Fruit fly (Drosophila melanogaster) whole organism: ENCODE data around the gene CG11470.

Experiments
- CG8478 ChIP-seq: fragments of >200 bp; optimal IDR thresholded peaks from 2 replicates; lab custom pipeline; 2018; ENCODE audit warnings: inconsistent platforms
- Dll ChIP-seq: fragments of >200 bp; optimal IDR thresholded peaks from 2 replicates; lab custom pipeline; 2017
- EcR ChIP-seq, 2 experiments: fragments of >200 bp; optimal IDR thresholded peaks; 2 replicates each; lab custom pipeline; 2017; ENCODE audit warnings: missing biosample characterization in 2 of 2, missing genetic modification characterization in 2 of 2, missing genetic modification reagents in 2 of 2
- pan ChIP-seq: fragments of >200 bp; optimal IDR thresholded peaks from 2 replicates; lab custom pipeline; 2017
- psq ChIP-seq: fragments of >200 bp; optimal IDR thresholded peaks from 2 replicates; lab custom pipeline; 2017
- usp ChIP-seq: fragments of >200 bp; optimal IDR thresholded peaks from 2 replicates; lab custom pipeline; 2017; ENCODE audit warnings: missing biosample characterization, missing genetic modification characterization, mixed read lengths

The CG11470 gene

dm6 chr3R:29590806-29591205 lies 1.2 kb upstream of the CG11470 start, which contains the start of gene CG31041:
CG31041 (minus strand) TSS chr3R:29590906.
- TF ChIP-seq usp (GFP tag; lab: Kevin White, UChicago) (no peak), Dll (lab: Kevin White, UChicago) (no peak), pan (no peak), EcR (GFP tag; optimal IDR thresholded peaks at IDR 0.05; lab: Kevin White, UChicago) (no peak), psq (lab: Kevin White, UChicago) (no peak), CG8478 (lab: Kevin White, UChicago) (no peak)

- TF ChIP-seq Dll (lab: Kevin White, UChicago) (no peak), pan (no peak), CG8478 (lab: Kevin White, UChicago) (no peak)
Measured at dm6 chr3R:29588004-29588403, 1.6 kb downstream of the CG11470 start, which contains the start of gene CG7567. CG7567 (minus strand) TSS chr3R:29588104.

dm6 chr3R:29586743-29587142 lies 2.8 kb downstream of the CG11470 start:
- no peak for TF ChIP-seq usp (GFP tag; lab: Kevin White, UChicago)
- no peak for TF ChIP-seq Dll (lab: Kevin White, UChicago)
- TF ChIP-seq CG8478 (lab: Kevin White, UChicago), result no peak
- no peak for TF ChIP-seq pan
- TF ChIP-seq EcR (GFP tag; optimal IDR thresholded peaks at IDR 0.05; lab: Kevin White, UChicago), result no peak
- no peak for TF ChIP-seq psq (lab: Kevin White, UChicago)

- TF ChIP-seq EcR (GFP tag; optimal IDR thresholded peaks at IDR 0.05; lab: Kevin White, UChicago) (no peak), pan (no peak), Dll (lab: Kevin White, UChicago) (no peak), usp (GFP tag; lab: Kevin White, UChicago) (no peak), psq (lab: Kevin White, UChicago) (no peak)
Measured at dm6 chr3R:29585015-29585701, 4.4 kb downstream of the CG11470 start.

- TF ChIP-seq CG8478 (lab: Kevin White, UChicago) (no peak), psq (lab: Kevin White, UChicago) (no peak), Dll (lab: Kevin White, UChicago) (no peak), usp (GFP tag; lab: Kevin White, UChicago) (no peak), pan (no peak), EcR (GFP tag; optimal IDR thresholded peaks at IDR 0.05; lab: Kevin White, UChicago) (no peak)
Measured at dm6 chr3R:29584266-29584665, 5.3 kb downstream of the CG11470 start.

- TF ChIP-seq EcR (GFP tag; optimal IDR thresholded peaks at IDR 0.05; lab: Kevin White, UChicago) (no peak), usp (GFP tag; lab: Kevin White, UChicago) (no peak), Dll (lab: Kevin White, UChicago) (no peak), pan (no peak), CG8478 (lab: Kevin White, UChicago) (no peak), psq (lab: Kevin White, UChicago) (no peak)
Measured at dm6 chr3R:29583299-29583698, 6.3 kb downstream of the CG11470 start.

dm6 chr3R:29581420-29581819 lies 8.1 kb downstream of the CG11470 start:
- no peak for TF ChIP-seq pan
- no peak for TF ChIP-seq Dll (lab: Kevin White, UChicago)
- no peak for TF ChIP-seq CG8478 (lab: Kevin White, UChicago)
- no peak for TF ChIP-seq EcR (GFP tag; optimal IDR thresholded peaks at IDR 0.05; lab: Kevin White, UChicago)
- TF ChIP-seq psq (lab: Kevin White, UChicago), result no peak
- no peak for TF ChIP-seq usp (GFP tag; lab: Kevin White, UChicago)

dm6 chr3R:29576009-29576408 lies 13.6 kb downstream of the CG11470 start:
- no peak for TF ChIP-seq CG8478 (lab: Kevin White, UChicago)
- no peak for TF ChIP-seq Dll (lab: Kevin White, UChicago)
- no peak for TF ChIP-seq psq (lab: Kevin White, UChicago)
- TF ChIP-seq usp (GFP tag; lab: Kevin White, UChicago), result no peak
- TF ChIP-seq pan, result no peak

dm6 chr3R:29572040-29572648 lies 17.4 kb downstream of the CG11470 start:
- TF ChIP-seq EcR (GFP tag; optimal IDR thresholded peaks at IDR 0.05; lab: Kevin White, UChicago), result no peak
- TF ChIP-seq CG8478 (lab: Kevin White, UChicago), result peak; percentile 10

- TF ChIP-seq usp (GFP tag; lab: Kevin White, UChicago), result no peak
- TF ChIP-seq pan, result no peak
- no peak for TF ChIP-seq CG8478 (lab: Kevin White, UChicago)
Measured at dm6 chr3R:29570239-29570814, 19.2 kb downstream of the CG11470 start.

- TF ChIP-seq pan (no peak), Dll (lab: Kevin White, UChicago) (peak; percentile 12)
Measured at dm6 chr3R:29566997-29567670, 22.4 kb downstream of the CG11470 start.

- TF ChIP-seq Dll (lab: Kevin White, UChicago), result no peak
- TF ChIP-seq pan, result no peak
- TF ChIP-seq psq (lab: Kevin White, UChicago), result no peak
- no peak for TF ChIP-seq EcR (GFP tag; optimal IDR thresholded peaks at IDR 0.05; lab: Kevin White, UChicago)
- no peak for TF ChIP-seq CG8478 (lab: Kevin White, UChicago)
- no peak for TF ChIP-seq usp (GFP tag; lab: Kevin White, UChicago)
Measured at dm6 chr3R:29565744-29566143, 23.8 kb downstream of the CG11470 start.
